Worm (Caenorhabditis elegans) whole organism, young adult: ENCODE measurements around the gene srh-68.

Experiments used
- T07F8.4 ChIP-seq: sonication (generic microtip); optimal IDR thresholded peaks from 2 replicates; lab custom pipeline; 2016; ENCODE audit warnings: mild to moderate bottlenecking, missing genetic modification characterization, moderate library complexity, missing compliant biosample characterization
- Y56A3A.18 ChIP-seq: fragments of 200-800 bp; sonication (Bioruptor generic); IDR thresholded peaks from 2 replicates; pipeline ENCODE4 v1.3.6; 2022; ENCODE audit warnings: missing genetic modification reagents, missing genetic modification characterization, missing compliant biosample characterization
- cebp-1 ChIP-seq, 2 experiments: fragments of 200-800 bp in 1 of 2; sonication (Bioruptor generic) in 1 of 2; sonication (generic microtip) in 1 of 2; IDR thresholded peaks in 1 of 2; optimal IDR thresholded peaks in 1 of 2; 2 replicates each; pipeline versions ENCODE4 v1.3.6 to Lab custom; 2017 to 2022; ENCODE audit warnings: missing compliant biosample characterization in 2 of 2, missing genetic modification characterization in 2 of 2, mild to moderate bottlenecking in 1 of 2, missing genetic modification reagents in 1 of 2, moderate library complexity in 1 of 2
- ztf-3 ChIP-seq: fragments of 200-800 bp; sonication (Bioruptor generic); optimal IDR thresholded peaks from 2 replicates; lab custom pipeline; 2018; ENCODE audit warnings: mild to moderate bottlenecking, missing genetic modification characterization, missing compliant biosample characterization

- no peak for TF ChIP-seq cebp-1 (GFP tag; IDR thresholded peaks at IDR 0.05; lab: Robert Waterston, UW)
- no peak for TF ChIP-seq cebp-1 (tag; optimal IDR thresholded peaks at IDR 0.05; lab: Kevin White, UChicago)
- no peak for TF ChIP-seq Y56A3A.18 (GFP tag; lab: Robert Waterston, UW)
- no peak for TF ChIP-seq T07F8.4 (tag; lab: Kevin White, UChicago)
- TF ChIP-seq ztf-3 (GFP tag; lab: Kevin White, UChicago), result no peak
These were observed 13.1 kb upstream of the srh-68 start for ce11 chrII:12494067-12494477.
